Fruit fly (Drosophila melanogaster) whole organism, wandering third instar larva: ENCODE measurements around the gene CG32713.

Experiments used
- CG32264 ChIP-seq: fragments of 200-800 bp; sonication (Bioruptor generic); optimal IDR thresholded peaks from 2 replicates; lab custom pipeline; 2016; ENCODE audit warnings: missing biosample characterization, missing genetic modification characterization
- CG9705 ChIP-seq: fragments of 200-800 bp; sonication (Bioruptor generic); optimal IDR thresholded peaks from 2 replicates; lab custom pipeline; 2018; ENCODE audit warnings: missing biosample characterization, mild to moderate bottlenecking, missing genetic modification characterization
- CrebA ChIP-seq: fragments of 200-800 bp; sonication (Bioruptor generic); optimal IDR thresholded peaks from 2 replicates; lab custom pipeline; 2016; ENCODE audit warnings: missing biosample characterization, mild to moderate bottlenecking, missing genetic modification characterization, borderline replicate concordance
- Dif ChIP-seq: fragments of 200-275, 200-300 bp; sonication (Bioruptor generic); optimal IDR thresholded peaks from 2 replicates; lab custom pipeline; 2018; ENCODE audit warnings: missing biosample characterization, missing genetic modification characterization; ENCODE audit not compliant: partially characterized antibody
- GATAd ChIP-seq: sonication (Bioruptor generic); optimal IDR thresholded peaks from 2 replicates; lab custom pipeline; 2016; ENCODE audit warnings: missing biosample characterization, missing genetic modification characterization
- HLH106 ChIP-seq: fragments of 200-800 bp; optimal IDR thresholded peaks from 3 replicates; lab custom pipeline; 2019; ENCODE audit warnings: missing biosample characterization, mild to moderate bottlenecking, missing genetic modification characterization, moderate library complexity
- Hnf4 ChIP-seq: fragments of 200-800 bp; sonication (Bioruptor generic); optimal IDR thresholded peaks from 2 replicates; lab custom pipeline; 2016; ENCODE audit warnings: missing biosample characterization, mild to moderate bottlenecking, missing genetic modification characterization
- Hr78 ChIP-seq: fragments of >200 bp; optimal IDR thresholded peaks from 2 replicates; lab custom pipeline; 2017; ENCODE audit warnings: missing biosample characterization, missing genetic modification characterization
- Hr83 ChIP-seq: fragments of 200-300 bp; sonication (Bioruptor generic); optimal IDR thresholded peaks from 2 replicates; lab custom pipeline; 2016; ENCODE audit warnings: missing biosample characterization, mild to moderate bottlenecking, missing genetic modification characterization, moderate library complexity; ENCODE audit not compliant: poor library complexity, severe bottlenecking
- Jra ChIP-seq: sonication (Bioruptor generic); optimal IDR thresholded peaks from 2 replicates; lab custom pipeline; 2016; ENCODE audit warnings: missing biosample characterization, missing genetic modification characterization
- Mio ChIP-seq: sonication (Bioruptor generic); optimal IDR thresholded peaks from 2 replicates; lab custom pipeline; 2016; ENCODE audit warnings: missing biosample characterization, missing genetic modification characterization
- Myc ChIP-seq: fragments of >200 bp; optimal IDR thresholded peaks from 2 replicates; lab custom pipeline; 2017
- N ChIP-seq: fragments of >200 bp; optimal IDR thresholded peaks from 2 replicates; lab custom pipeline; 2018; ENCODE audit warnings: missing biosample characterization, missing external identifiers, missing genetic modification characterization
- OdsH ChIP-seq: fragments of 200-800 bp; sonication (Bioruptor generic); optimal IDR thresholded peaks from 2 replicates; lab custom pipeline; 2016; ENCODE audit warnings: missing biosample characterization, mild to moderate bottlenecking, missing genetic modification characterization
- Rel ChIP-seq, 2 experiments: fragments of 200-800 bp; sonication (Bioruptor generic) in 1 of 2; optimal IDR thresholded peaks; 2 replicates in 1 of 2; 3 replicates in 1 of 2; lab custom pipeline; 2016 to 2019; ENCODE audit warnings: mild to moderate bottlenecking in 2 of 2, missing biosample characterization in 2 of 2, missing genetic modification characterization in 2 of 2, moderate library complexity in 1 of 2
- Sp1 ChIP-seq: fragments of 200-800 bp; sonication (Bioruptor generic); optimal IDR thresholded peaks from 3 replicates; lab custom pipeline; 2019; ENCODE audit warnings: missing biosample characterization, mild to moderate bottlenecking, missing genetic modification characterization, moderate library complexity
- Vsx2 ChIP-seq: fragments of 200-300, 225-300 bp; sonication (Bioruptor generic); optimal IDR thresholded peaks from 2 replicates; lab custom pipeline; 2018; ENCODE audit warnings: missing biosample characterization, missing genetic modification characterization; ENCODE audit not compliant: partially characterized antibody
- br ChIP-seq: fragments of 200-800 bp; sonication (Bioruptor generic); optimal IDR thresholded peaks from 2 replicates; lab custom pipeline; 2016; ENCODE audit warnings: missing biosample characterization, missing genetic modification characterization
- brk ChIP-seq: fragments of 200-800 bp; sonication (Bioruptor generic); optimal IDR thresholded peaks from 2 replicates; lab custom pipeline; 2016; ENCODE audit warnings: missing biosample characterization, mild to moderate bottlenecking, missing genetic modification characterization
- dl ChIP-seq, 2 experiments: fragments of 175-275, 200-275 bp in 1 of 2; fragments of 200-275 bp in 1 of 2; sonication (Bioruptor generic); optimal IDR thresholded peaks; lab custom pipeline; 2018; ENCODE audit warnings: mild to moderate bottlenecking in 2 of 2, missing biosample characterization in 2 of 2, missing genetic modification characterization in 2 of 2, moderate library complexity in 2 of 2; ENCODE audit not compliant: partially characterized antibody in 2 of 2, insufficient read depth in 1 of 2
- dmrt93B ChIP-seq: fragments of 200-800 bp; sonication (Bioruptor generic); optimal IDR thresholded peaks from 2 replicates; lab custom pipeline; 2018; ENCODE audit warnings: missing biosample characterization, mild to moderate bottlenecking, missing genetic modification characterization
- dsf ChIP-seq: sonication (Bioruptor generic); optimal IDR thresholded peaks from 2 replicates; lab custom pipeline; 2016; ENCODE audit warnings: missing biosample characterization, missing genetic modification characterization, borderline replicate concordance
- ey ChIP-seq: fragments of 200-800 bp; sonication (Bioruptor generic); optimal IDR thresholded peaks from 2 replicates; lab custom pipeline; 2016; ENCODE audit warnings: missing biosample characterization, missing genetic modification characterization
- foxo ChIP-seq, 2 experiments: fragments of 200-800 bp; sonication (Bioruptor generic); optimal IDR thresholded peaks; 2 replicates in 1 of 2; 3 replicates in 1 of 2; lab custom pipeline; 2016 to 2017; ENCODE audit warnings: missing biosample characterization in 2 of 2, missing genetic modification characterization in 2 of 2
- fru ChIP-seq: fragments of 200-800 bp; sonication (Bioruptor generic); optimal IDR thresholded peaks from 3 replicates; lab custom pipeline; 2016; ENCODE audit warnings: missing biosample characterization, mild to moderate bottlenecking, missing genetic modification characterization
- h ChIP-seq: fragments of 200-800 bp; sonication (Bioruptor generic); optimal IDR thresholded peaks from 3 replicates; lab custom pipeline; 2016; ENCODE audit warnings: missing biosample characterization, mild to moderate bottlenecking, missing genetic modification characterization
- jim ChIP-seq: fragments of 175-275, 200-325 bp; sonication (Bioruptor generic); optimal IDR thresholded peaks from 2 replicates; lab custom pipeline; 2016; ENCODE audit warnings: missing biosample characterization, mild to moderate bottlenecking, missing genetic modification characterization
- psq ChIP-seq: fragments of 200-800 bp; sonication (Bioruptor generic); optimal IDR thresholded peaks from 3 replicates; lab custom pipeline; 2017; ENCODE audit warnings: missing biosample characterization, mild to moderate bottlenecking, missing genetic modification characterization, moderate library complexity
- rgr ChIP-seq: fragments of 200-800 bp; sonication (Bioruptor generic); optimal IDR thresholded peaks from 3 replicates; lab custom pipeline; 2016; ENCODE audit warnings: missing biosample characterization, mild to moderate bottlenecking, missing genetic modification characterization
- sage ChIP-seq: fragments of 200-800 bp; sonication (Bioruptor generic); optimal IDR thresholded peaks from 2 replicates; lab custom pipeline; 2016; ENCODE audit warnings: missing biosample characterization, mild to moderate bottlenecking, missing genetic modification characterization
- sv ChIP-seq: fragments of 200-800 bp; sonication (Bioruptor generic); optimal IDR thresholded peaks from 3 replicates; lab custom pipeline; 2016; ENCODE audit warnings: missing biosample characterization, missing genetic modification characterization
- tai ChIP-seq: sonication (Bioruptor generic); optimal IDR thresholded peaks from 2 replicates; lab custom pipeline; 2016; ENCODE audit warnings: missing biosample characterization, missing genetic modification characterization
- usp ChIP-seq: fragments of >200 bp; optimal IDR thresholded peaks from 2 replicates; lab custom pipeline; 2017; ENCODE audit warnings: missing biosample characterization, missing genetic modification characterization
- woc ChIP-seq: sonication (Bioruptor generic); optimal IDR thresholded peaks from 2 replicates; lab custom pipeline; 2016; ENCODE audit warnings: missing biosample characterization, mild to moderate bottlenecking, missing genetic modification characterization

The CG32713 gene

DNA sequence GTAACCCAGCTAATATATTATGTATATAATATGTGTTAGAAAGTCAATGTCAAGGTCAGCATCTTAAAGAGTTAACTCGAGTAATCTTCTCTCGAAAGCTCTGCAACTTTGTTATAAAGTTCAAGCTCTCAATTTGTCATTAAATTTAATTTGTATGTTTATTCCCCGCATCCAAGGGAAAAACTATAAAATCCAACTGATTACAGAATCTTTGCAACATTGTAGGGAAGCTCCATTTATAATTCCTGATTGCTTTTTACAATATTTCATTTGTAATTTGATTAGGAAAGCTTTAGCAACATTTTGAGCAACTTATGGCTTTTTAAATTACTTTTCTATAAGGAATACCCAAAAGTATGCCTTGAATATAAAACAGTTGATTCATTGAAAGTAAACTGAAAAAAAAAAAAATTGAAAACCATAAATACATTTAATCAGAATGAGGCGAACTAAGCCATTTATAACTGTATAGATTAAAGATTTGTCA is 9.3 kb upstream of the CG32713 start:
- TF ChIP-seq HLH106 (tag; lab: Kevin White, UChicago) (no peak), woc (GFP tag; lab: Kevin White, UChicago) (no peak), Hnf4 (GFP tag; lab: Kevin White, UChicago) (no peak), usp (GFP tag; lab: Kevin White, UChicago) (no peak), jim (GFP tag; lab: Kevin White, UChicago) (no peak), ey (GFP tag; lab: Kevin White, UChicago) (no peak), tai (GFP tag; lab: Kevin White, UChicago) (no peak), Hr83 (GFP tag; lab: Kevin White, UChicago) (no peak), OdsH (GFP tag; lab: Kevin White, UChicago) (no peak), fru (no peak), Mio (GFP tag; lab: Kevin White, UChicago) (no peak)

DNA sequence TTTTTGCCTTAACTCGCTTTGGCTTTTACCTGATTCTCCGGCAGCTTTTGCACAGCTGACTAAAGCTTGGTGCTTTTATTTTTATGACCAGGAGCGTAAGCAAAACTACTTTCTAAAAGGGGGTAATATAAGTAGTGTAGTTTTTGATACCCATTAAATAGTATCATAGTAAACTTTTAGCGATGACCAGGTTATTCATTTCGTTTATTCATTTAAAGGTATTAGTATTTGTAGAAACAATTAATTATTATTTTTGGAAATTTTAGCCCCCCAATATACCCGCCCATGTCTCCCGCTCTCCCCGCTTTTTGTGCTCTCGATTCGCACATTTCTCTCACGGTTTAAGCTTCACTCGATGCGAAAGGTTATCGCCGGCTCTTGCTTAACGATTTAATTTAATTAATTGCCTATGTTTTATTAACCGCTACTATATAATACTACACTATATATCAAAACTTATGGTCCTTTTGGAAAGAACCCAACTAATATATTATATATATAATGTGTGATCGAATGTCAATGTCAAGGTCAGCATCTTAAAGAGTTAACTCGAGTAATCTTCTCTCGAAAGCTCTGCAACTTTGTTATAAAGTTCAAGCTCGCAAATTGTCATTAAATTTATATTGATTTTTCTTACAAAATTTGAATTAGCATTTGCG is 7.1 kb upstream of the CG32713 start, which contains the start of gene Sptr:
TSS of gene Sptr (minus strand) at position 61 of the 659 bp plus-strand sequence.
- TF ChIP-seq dsf (GFP tag; lab: Kevin White, UChicago) (peak; percentile 58), usp (GFP tag; lab: Kevin White, UChicago) (no peak), HLH106 (tag; lab: Kevin White, UChicago) (peak; percentile 96), jim (GFP tag; lab: Kevin White, UChicago) (no peak), Hr83 (GFP tag; lab: Kevin White, UChicago) (no peak), dl (GFP tag; optimal IDR thresholded peaks at IDR 0.05; lab: Kevin White, UChicago; ENCODE audit: insufficient read depth in 1 of 2, partially characterized antibody in 2 of 2) (no peak), rgr (GFP tag; lab: Kevin White, UChicago) (peak; percentile 97), Mio (GFP tag; lab: Kevin White, UChicago) (peak; percentile 19), dmrt93B (GFP tag; lab: Kevin White, UChicago) (peak; percentile 87), brk (GFP tag; lab: Kevin White, UChicago) (peak; percentile 91), fru (peak; percentile 96), Hnf4 (GFP tag; lab: Kevin White, UChicago) (peak; percentile 94), br (GFP tag; lab: Kevin White, UChicago) (peak; percentile 92), Sp1 (GFP tag; lab: Kevin White, UChicago) (peak; percentile 96), psq (GFP tag; lab: Kevin White, UChicago) (peak; percentile 92), Vsx2 (no peak), sv (peak; percentile 72), CG32264 (GFP tag; lab: Kevin White, UChicago) (peak; percentile 80), Jra (GFP tag; lab: Kevin White, UChicago) (peak; percentile 84), CG9705 (GFP tag; lab: Kevin White, UChicago) (peak; percentile 91), tai (GFP tag; lab: Kevin White, UChicago) (peak; percentile 82), Rel (GFP tag; optimal IDR thresholded peaks at IDR 0.05; lab: Kevin White, UChicago) (peak; percentile 77), Rel (tag; optimal IDR thresholded peaks at IDR 0.05; lab: Kevin White, UChicago) (peak; percentile 82), Myc (lab: Kevin White, UChicago) (no peak), CrebA (GFP tag; lab: Kevin White, UChicago) (peak; percentile 73), OdsH (GFP tag; lab: Kevin White, UChicago) (peak; percentile 97), N (no peak), sage (peak; percentile 87), Dif (no peak), h (peak; percentile 96), foxo (GFP tag; optimal IDR thresholded peaks at IDR 0.05; lab: Kevin White, UChicago) (peak; percentile 56 to 96), woc (GFP tag; lab: Kevin White, UChicago) (peak; percentile 92), Hr78 (GFP tag; lab: Kevin White, UChicago) (no peak), ey (GFP tag; lab: Kevin White, UChicago) (peak; percentile 93), GATAd (GFP tag; lab: Kevin White, UChicago) (peak; percentile 51)
